Worm (Caenorhabditis elegans) whole organism, early embryonic: ENCODE measurements around the gene cpr-4.

ENCODE experiments used
- ama-1 ChIP-seq: fragments of 150-350 bp; optimal IDR thresholded peaks from 2 replicates; lab custom pipeline; 2014
- ceh-13 ChIP-seq: fragments of 200-800 bp; sonication (Bioruptor generic); optimal IDR thresholded peaks from 2 replicates; lab custom pipeline; 2018; ENCODE audit warnings: mild to moderate bottlenecking, missing genetic modification characterization, missing compliant biosample characterization
- flt-1 ChIP-seq: fragments of 200-800 bp; sonication (Bioruptor generic); IDR thresholded peaks from 2 replicates; pipeline ENCODE4 v1.3.6; 2022; ENCODE audit warnings: missing genetic modification characterization, missing compliant biosample characterization
- hmg-4 ChIP-seq: fragments of 200-800 bp; sonication (Bioruptor generic); optimal IDR thresholded peaks from 2 replicates; lab custom pipeline; 2018; ENCODE audit warnings: mild to moderate bottlenecking, missing genetic modification characterization, missing compliant biosample characterization
- hnd-1 ChIP-seq: sonication (generic microtip); optimal IDR thresholded peaks from 2 replicates; lab custom pipeline; 2016; ENCODE audit warnings: missing genetic modification characterization, missing compliant biosample characterization
- scrt-1 ChIP-seq: fragments of 200-800 bp; sonication (Bioruptor generic); IDR thresholded peaks from 2 replicates; pipeline ENCODE4 v1.3.6; 2022; ENCODE audit warnings: missing genetic modification characterization, missing compliant biosample characterization
- sea-1 ChIP-seq: fragments of 200-800 bp; sonication (Bioruptor generic); conservative IDR thresholded peaks from 2 replicates; pipeline ENCODE4 v1.3.6; 2022; ENCODE audit warnings: missing genetic modification characterization, missing compliant biosample characterization

ce11 chrV:6616294-6616693, 1.8 kb downstream of the cpr-4 start:
- TF ChIP-seq hnd-1 (tag; lab: Kevin White, UChicago) (no peak), ceh-13 (GFP tag; lab: Kevin White, UChicago) (no peak), ama-1 (lab: Kevin White, UChicago) (no peak), flt-1 (GFP tag; lab: Robert Waterston, UW) (no peak), hmg-4 (no peak), scrt-1 (no peak), sea-1 (GFP tag; lab: Robert Waterston, UW) (no peak)
